Fruit fly (Drosophila melanogaster): ENCODE data around the gene CG6345.

Gene CG6345

dm6 chr3R:10388128-10389026 lies 27.5 kb downstream of the CG6345 start, which contains the start of gene cwo:
Gene cwo (plus strand): TSS chr3R:10388258.
- no peak for TF ChIP-seq CG10348 (GFP tag; IDR thresholded peaks at IDR 0.05)
- no peak for TF ChIP-seq CG17806 (tag; optimal IDR thresholded peaks at IDR 0.05)
- TF ChIP-seq CG8301 (tag; optimal IDR thresholded peaks at IDR 0.05): no peak
- TF ChIP-seq CG15710 (tag; optimal IDR thresholded peaks at IDR 0.05): no peak
- TF ChIP-seq CG32121 (GFP tag; IDR thresholded peaks at IDR 0.05): no peak
- no peak for TF ChIP-seq CG14655 (GFP tag; optimal IDR thresholded peaks at IDR 0.05)
- TF ChIP-seq D1 (tag; optimal IDR thresholded peaks at IDR 0.05): no peak
- no peak for TF ChIP-seq CG12605 (GFP tag; IDR thresholded peaks at IDR 0.05)
- TF ChIP-seq Pif1A (GFP tag; optimal IDR thresholded peaks at IDR 0.05): no peak
- TF ChIP-seq fd96Ca (GFP tag; IDR thresholded peaks at IDR 0.05): no peak
- TF ChIP-seq CG13204 (GFP tag; optimal IDR thresholded peaks at IDR 0.05): no peak
- no peak for TF ChIP-seq CG9948 (tag; optimal IDR thresholded peaks at IDR 0.05)
- no peak for TF ChIP-seq EcR (GFP tag; optimal IDR thresholded peaks at IDR 0.05)
- TF ChIP-seq rn (GFP tag; IDR thresholded peaks at IDR 0.05): no peak
- TF ChIP-seq Ets98B (GFP tag; IDR thresholded peaks at IDR 0.05): no peak
- TF ChIP-seq CG4496 (GFP tag; IDR thresholded peaks at IDR 0.05): no peak

- TF ChIP-seq CG14655 (GFP tag; optimal IDR thresholded peaks at IDR 0.05): peak; percentile 30
- peak; percentile 43 for TF ChIP-seq CG8301 (tag; optimal IDR thresholded peaks at IDR 0.05)
- no peak for TF ChIP-seq CG9948 (tag; optimal IDR thresholded peaks at IDR 0.05)
- no peak for TF ChIP-seq D1 (tag; optimal IDR thresholded peaks at IDR 0.05)
- TF ChIP-seq CG8159 (tag; optimal IDR thresholded peaks at IDR 0.05): no peak
Observed at dm6 chr3R:10380025-10380424, 35.8 kb downstream of the CG6345 start.

dm6 chr3R:10379409-10379808 lies 36.4 kb downstream of the CG6345 start:
- no peak for TF ChIP-seq CG4496 (GFP tag; IDR thresholded peaks at IDR 0.05)
- TF ChIP-seq Snoo (tag; optimal IDR thresholded peaks at IDR 0.05): no peak
- TF ChIP-seq Ets98B (GFP tag; IDR thresholded peaks at IDR 0.05): no peak
- TF ChIP-seq CG10348 (GFP tag; IDR thresholded peaks at IDR 0.05): no peak
- no peak for TF ChIP-seq EcR (GFP tag; optimal IDR thresholded peaks at IDR 0.05)
- no peak for TF ChIP-seq gl (tag; optimal IDR thresholded peaks at IDR 0.05)
- no peak for TF ChIP-seq Pif1A (GFP tag; optimal IDR thresholded peaks at IDR 0.05)

dm6 chr3R:10378989-10379388 lies 36.9 kb downstream of the CG6345 start:
- TF ChIP-seq CG14655 (GFP tag; optimal IDR thresholded peaks at IDR 0.05): peak; percentile 24
- TF ChIP-seq CG8159 (tag; optimal IDR thresholded peaks at IDR 0.05): no peak

dm6 chr3R:10377849-10378248 lies 38.0 kb downstream of the CG6345 start, which contains the start of gene Rfx:
Gene Rfx (minus strand): TSS chr3R:10378068.
- TF ChIP-seq Pif1A (GFP tag; optimal IDR thresholded peaks at IDR 0.05) (no peak), Pif1B (GFP tag; optimal IDR thresholded peaks at IDR 0.05) (peak; percentile 28), CG15710 (tag; optimal IDR thresholded peaks at IDR 0.05) (peak; percentile 37), gl (tag; optimal IDR thresholded peaks at IDR 0.05) (peak; percentile 47), CG12605 (GFP tag; IDR thresholded peaks at IDR 0.05) (no peak), CG4496 (GFP tag; IDR thresholded peaks at IDR 0.05) (no peak), fd96Ca (GFP tag; IDR thresholded peaks at IDR 0.05) (no peak), CG8301 (tag; optimal IDR thresholded peaks at IDR 0.05) (peak; percentile 35), CG17806 (tag; optimal IDR thresholded peaks at IDR 0.05) (no peak), CG9948 (tag; optimal IDR thresholded peaks at IDR 0.05) (no peak), rn (GFP tag; IDR thresholded peaks at IDR 0.05) (no peak), CG34367 (tag; optimal IDR thresholded peaks at IDR 0.05) (no peak), CG14655 (GFP tag; optimal IDR thresholded peaks at IDR 0.05) (no peak), CG10348 (GFP tag; IDR thresholded peaks at IDR 0.05) (no peak), EcR (GFP tag; optimal IDR thresholded peaks at IDR 0.05) (no peak), CG8159 (tag; optimal IDR thresholded peaks at IDR 0.05) (peak; percentile 42), CG13204 (GFP tag; optimal IDR thresholded peaks at IDR 0.05) (no peak), D1 (tag; optimal IDR thresholded peaks at IDR 0.05) (peak; percentile 47), Ets98B (GFP tag; IDR thresholded peaks at IDR 0.05) (no peak), CG32121 (GFP tag; IDR thresholded peaks at IDR 0.05) (no peak), Snoo (tag; optimal IDR thresholded peaks at IDR 0.05) (no peak)

dm6 chr3R:10370495-10370894 lies 45.4 kb downstream of the CG6345 start:
- no peak for TF ChIP-seq D1 (tag; optimal IDR thresholded peaks at IDR 0.05)
- no peak for TF ChIP-seq Ets98B (GFP tag; IDR thresholded peaks at IDR 0.05)
- TF ChIP-seq Pif1B (GFP tag; optimal IDR thresholded peaks at IDR 0.05): no peak
- TF ChIP-seq CG32121 (GFP tag; IDR thresholded peaks at IDR 0.05): no peak
- TF ChIP-seq CG9948 (tag; optimal IDR thresholded peaks at IDR 0.05): no peak
- TF ChIP-seq Pif1A (GFP tag; optimal IDR thresholded peaks at IDR 0.05): no peak
- no peak for TF ChIP-seq CG10348 (GFP tag; IDR thresholded peaks at IDR 0.05)
- no peak for TF ChIP-seq rn (GFP tag; IDR thresholded peaks at IDR 0.05)
- TF ChIP-seq CG15710 (tag; optimal IDR thresholded peaks at IDR 0.05): no peak
- TF ChIP-seq CG17806 (tag; optimal IDR thresholded peaks at IDR 0.05): no peak
- TF ChIP-seq gl (tag; optimal IDR thresholded peaks at IDR 0.05): no peak
- TF ChIP-seq CG12605 (GFP tag; IDR thresholded peaks at IDR 0.05): no peak
- TF ChIP-seq CG8301 (tag; optimal IDR thresholded peaks at IDR 0.05): no peak
- TF ChIP-seq CG8159 (tag; optimal IDR thresholded peaks at IDR 0.05): no peak
- no peak for TF ChIP-seq CG13204 (GFP tag; optimal IDR thresholded peaks at IDR 0.05)
- TF ChIP-seq Snoo (tag; optimal IDR thresholded peaks at IDR 0.05): no peak
- TF ChIP-seq CG4496 (GFP tag; IDR thresholded peaks at IDR 0.05): no peak
- TF ChIP-seq EcR (GFP tag; optimal IDR thresholded peaks at IDR 0.05): no peak

Measured in whole organism, pupa.